Fruit fly (Drosophila melanogaster) whole organism, embryonic: ENCODE results near the gene CG14636.

Experiments
- Antp ChIP-seq: fragments of 200-800 bp; sonication (Bioruptor generic); optimal IDR thresholded peaks from 3 replicates; lab custom pipeline; 2016; ENCODE audit warnings: missing biosample characterization, missing genetic modification characterization
- Blimp-1 ChIP-seq: fragments of 200-800 bp; sonication (Bioruptor generic); optimal IDR thresholded peaks from 3 replicates; lab custom pipeline; 2018; ENCODE audit warnings: missing biosample characterization, missing genetic modification characterization, mild to moderate bottlenecking, moderate library complexity, missing genetic modification reagents
- CG10543 ChIP-seq: fragments of 200-800 bp; sonication (Bioruptor generic); optimal IDR thresholded peaks from 3 replicates; lab custom pipeline; 2017; ENCODE audit warnings: missing biosample characterization, mild to moderate bottlenecking, missing genetic modification characterization, moderate library complexity
- CG10565 ChIP-seq: fragments of 200-800 bp; sonication (Bioruptor generic); optimal IDR thresholded peaks from 3 replicates; lab custom pipeline; 2016; ENCODE audit warnings: missing biosample characterization, mild to moderate bottlenecking, missing genetic modification characterization
- CG11085 ChIP-seq: fragments of 200-800 bp; sonication (Bioruptor generic); IDR thresholded peaks from 2 replicates; pipeline ENCODE4 v1.3.6; 2022; ENCODE audit warnings: missing biosample characterization, missing genetic modification characterization
- CG11456 ChIP-seq: fragments of 200-800 bp; sonication (Bioruptor generic); IDR thresholded peaks from 3 replicates; pipeline ENCODE4 v1.3.6; 2022; ENCODE audit warnings: missing biosample characterization, missing genetic modification characterization
- CG11695 ChIP-seq: fragments of 200-800 bp; sonication (Bioruptor generic); IDR thresholded peaks from 3 replicates; pipeline ENCODE4 v1.3.6; 2022; ENCODE audit warnings: missing biosample characterization, missing genetic modification characterization
- CG12155 ChIP-seq: fragments of 200-800 bp; sonication (Bioruptor generic); optimal IDR thresholded peaks from 3 replicates; lab custom pipeline; 2016; ENCODE audit warnings: missing biosample characterization, missing genetic modification characterization
- CG12942 ChIP-seq: fragments of 200-800 bp; sonication (Bioruptor generic); optimal IDR thresholded peaks from 3 replicates; lab custom pipeline; 2016; ENCODE audit warnings: missing biosample characterization, missing genetic modification characterization
- CG14667 ChIP-seq: fragments of 200-800 bp; sonication (Bioruptor generic); IDR thresholded peaks from 2 replicates; pipeline ENCODE4 v1.3.6; 2022; ENCODE audit warnings: missing biosample characterization, missing genetic modification characterization
- CG17359 ChIP-seq: fragments of 200-800 bp; sonication (Bioruptor generic); optimal IDR thresholded peaks from 3 replicates; lab custom pipeline; 2018; ENCODE audit warnings: missing biosample characterization, mild to moderate bottlenecking, missing genetic modification characterization, moderate library complexity
- CG18599 ChIP-seq: fragments of 200-800 bp; sonication (Bioruptor generic); optimal IDR thresholded peaks from 3 replicates; lab custom pipeline; 2017; ENCODE audit warnings: missing biosample characterization, missing genetic modification characterization, mild to moderate bottlenecking, moderate library complexity, missing genetic modification reagents
- CG30403 ChIP-seq: fragments of 200-800 bp; sonication (Bioruptor generic); optimal IDR thresholded peaks from 3 replicates; lab custom pipeline; 2016; ENCODE audit warnings: missing biosample characterization, missing genetic modification characterization
- CG4282 ChIP-seq: fragments of 200-800 bp; sonication (Bioruptor generic); optimal IDR thresholded peaks from 2 replicates; lab custom pipeline; 2016; ENCODE audit warnings: missing biosample characterization, missing genetic modification characterization
- CG6791 ChIP-seq: fragments of 200-800 bp; sonication (Bioruptor generic); IDR thresholded peaks from 3 replicates; pipeline ENCODE4 v1.3.6; 2022; ENCODE audit warnings: missing biosample characterization, missing genetic modification characterization; ENCODE audit not compliant: partially characterized antibody
- CG9932 ChIP-seq: fragments of 200-800 bp; sonication (Bioruptor generic); IDR thresholded peaks from 2 replicates; pipeline ENCODE4 v1.3.6; 2022; ENCODE audit warnings: missing biosample characterization, missing genetic modification characterization
- CoRest ChIP-seq: fragments of 200-800 bp; sonication (Bioruptor generic); optimal IDR thresholded peaks from 3 replicates; lab custom pipeline; 2018; ENCODE audit warnings: missing biosample characterization, mild to moderate bottlenecking, missing genetic modification characterization, moderate library complexity
- Fer3 ChIP-seq: fragments of 200-800 bp; sonication (Bioruptor generic); optimal IDR thresholded peaks from 2 replicates; lab custom pipeline; 2018; ENCODE audit warnings: missing biosample characterization, mild to moderate bottlenecking, missing genetic modification characterization, moderate library complexity
- Gug ChIP-seq: fragments of 200-800 bp; sonication (Bioruptor generic); IDR thresholded peaks from 4 replicates; pipeline ENCODE4 v1.3.6; 2022; ENCODE audit warnings: missing biosample characterization, missing genetic modification characterization
- Hand ChIP-seq: fragments of 200-800 bp; sonication (Bioruptor generic); optimal IDR thresholded peaks from 2 replicates; lab custom pipeline; 2017; ENCODE audit warnings: mild to moderate bottlenecking, missing biosample characterization, missing genetic modification reagents, missing genetic modification characterization
- HmgZ ChIP-seq: fragments of 200-800 bp; sonication (Bioruptor generic); optimal IDR thresholded peaks from 2 replicates; lab custom pipeline; 2018; ENCODE audit warnings: missing biosample characterization, mild to moderate bottlenecking, missing genetic modification characterization
- Hsf ChIP-seq: fragments of 200-800 bp; sonication (Bioruptor generic); optimal IDR thresholded peaks from 3 replicates; lab custom pipeline; 2016; ENCODE audit warnings: missing biosample characterization, missing genetic modification characterization
- MBD-R2 ChIP-seq: fragments of 200-800 bp; sonication (Bioruptor generic); IDR thresholded peaks from 2 replicates; pipeline ENCODE4 v1.3.6; 2022; ENCODE audit warnings: missing biosample characterization, missing genetic modification characterization
- Max ChIP-seq: fragments of 200-800 bp; sonication (Bioruptor generic); optimal IDR thresholded peaks from 2 replicates; lab custom pipeline; 2016; ENCODE audit warnings: missing biosample characterization, mild to moderate bottlenecking, missing genetic modification characterization
- Mes4 ChIP-seq: fragments of 200-800 bp; sonication (Bioruptor generic); optimal IDR thresholded peaks from 2 replicates; lab custom pipeline; 2016; ENCODE audit warnings: missing biosample characterization, missing genetic modification characterization
- Pdp1 ChIP-seq, 2 experiments: fragments of 200-800 bp; sonication (Bioruptor generic); optimal IDR thresholded peaks; 3 replicates each; lab custom pipeline; 2016; ENCODE audit warnings: missing biosample characterization in 2 of 2, missing genetic modification characterization in 2 of 2, mild to moderate bottlenecking in 1 of 2, moderate library complexity in 1 of 2
- Rx ChIP-seq: fragments of 200-800 bp; sonication (Bioruptor generic); IDR thresholded peaks from 2 replicates; pipeline ENCODE4 v1.3.6; 2022; ENCODE audit warnings: missing biosample characterization, missing genetic modification characterization
- Sry-β ChIP-seq: fragments of 200-800 bp; sonication (Bioruptor generic); optimal IDR thresholded peaks from 2 replicates; lab custom pipeline; 2018; ENCODE audit warnings: missing biosample characterization, mild to moderate bottlenecking, missing genetic modification characterization, moderate library complexity
- TFAM ChIP-seq: fragments of 200-800 bp; sonication (Bioruptor generic); optimal IDR thresholded peaks from 2 replicates; lab custom pipeline; 2017; ENCODE audit warnings: missing biosample characterization, missing genetic modification characterization, inconsistent platforms
- Tbp ChIP-seq: fragments of >200 bp; optimal IDR thresholded peaks from 2 replicates; lab custom pipeline; 2018; ENCODE audit warnings: missing biosample characterization, missing genetic modification characterization
- YL-1 ChIP-seq: fragments of 200-800 bp; sonication (Bioruptor generic); optimal IDR thresholded peaks from 3 replicates; lab custom pipeline; 2017; ENCODE audit warnings: missing biosample characterization, mild to moderate bottlenecking, missing genetic modification characterization
- ab ChIP-seq: fragments of 200-800 bp; sonication (Bioruptor generic); optimal IDR thresholded peaks from 2 replicates; lab custom pipeline; 2016; ENCODE audit warnings: missing biosample characterization, missing genetic modification characterization
- ato ChIP-seq: fragments of 200-800 bp; sonication (Bioruptor generic); IDR thresholded peaks from 2 replicates; pipeline ENCODE4 v1.3.6; 2022; ENCODE audit warnings: missing biosample characterization, missing genetic modification characterization; ENCODE audit not compliant: partially characterized antibody
- cato ChIP-seq: fragments of 200-800 bp; sonication (Bioruptor generic); optimal IDR thresholded peaks from 2 replicates; lab custom pipeline; 2016; ENCODE audit warnings: missing biosample characterization, missing genetic modification characterization, borderline replicate concordance
- cg ChIP-seq: fragments of 200-800 bp; sonication (Bioruptor generic); optimal IDR thresholded peaks from 3 replicates; lab custom pipeline; 2019; ENCODE audit warnings: missing biosample characterization, mild to moderate bottlenecking, missing genetic modification characterization, moderate library complexity
- ci ChIP-seq: fragments of 200-800 bp; sonication (Bioruptor generic); IDR thresholded peaks from 3 replicates; pipeline ENCODE4 v1.3.6; 2022; ENCODE audit warnings: missing biosample characterization, missing genetic modification characterization
- corto ChIP-seq: fragments of 200-800 bp; sonication (Bioruptor generic); optimal IDR thresholded peaks from 2 replicates; lab custom pipeline; 2016; ENCODE audit warnings: missing biosample characterization, mild to moderate bottlenecking, missing genetic modification characterization, moderate library complexity
- dan ChIP-seq: fragments of 200-800 bp; sonication (Bioruptor generic); IDR thresholded peaks from 2 replicates; pipeline ENCODE4 v1.3.6; 2022; ENCODE audit warnings: missing biosample characterization, missing genetic modification characterization
- her ChIP-seq: fragments of 200-800 bp; sonication (Bioruptor generic); optimal IDR thresholded peaks from 2 replicates; lab custom pipeline; 2016; ENCODE audit warnings: missing biosample characterization, missing genetic modification characterization
- jumu ChIP-seq: fragments of 200-800 bp; sonication (Bioruptor generic); optimal IDR thresholded peaks from 3 replicates; lab custom pipeline; 2016; ENCODE audit warnings: missing biosample characterization, missing genetic modification characterization
- lab ChIP-seq: fragments of 200-800 bp; sonication (Bioruptor generic); optimal IDR thresholded peaks from 3 replicates; lab custom pipeline; 2017; ENCODE audit warnings: missing biosample characterization, missing genetic modification characterization, mild to moderate bottlenecking, moderate library complexity, missing genetic modification reagents
- lilli ChIP-seq: fragments of 200-800 bp; sonication (Bioruptor generic); optimal IDR thresholded peaks from 3 replicates; lab custom pipeline; 2016; ENCODE audit warnings: missing biosample characterization, missing genetic modification characterization
- mirr ChIP-seq: fragments of 200-800 bp; sonication (Bioruptor generic); optimal IDR thresholded peaks from 3 replicates; lab custom pipeline; 2018; ENCODE audit warnings: missing biosample characterization, mild to moderate bottlenecking, missing genetic modification characterization
- odd ChIP-seq: fragments of 200-800 bp; sonication (Bioruptor generic); optimal IDR thresholded peaks from 2 replicates; lab custom pipeline; 2017; ENCODE audit warnings: missing biosample characterization, mild to moderate bottlenecking, missing genetic modification characterization
- org-1 ChIP-seq: fragments of 200-800 bp; sonication (Bioruptor generic); optimal IDR thresholded peaks from 2 replicates; lab custom pipeline; 2017; ENCODE audit warnings: missing biosample characterization, missing genetic modification characterization
- sna ChIP-seq: fragments of 200-800 bp; sonication (Bioruptor generic); IDR thresholded peaks from 2 replicates; pipeline ENCODE4 v1.3.6; 2022; ENCODE audit warnings: missing biosample characterization, missing genetic modification characterization; ENCODE audit not compliant: partially characterized antibody
- sob ChIP-seq: fragments of 200-800 bp; sonication (Bioruptor generic); IDR thresholded peaks from 2 replicates; pipeline ENCODE4 v1.3.6; 2022; ENCODE audit warnings: missing biosample characterization, missing genetic modification characterization
- stc ChIP-seq: fragments of 200-800 bp; sonication (Bioruptor generic); IDR thresholded peaks from 2 replicates; pipeline ENCODE4 v1.3.6; 2022; ENCODE audit warnings: missing biosample characterization, missing genetic modification characterization
- tup ChIP-seq: fragments of 200-800 bp; sonication (Bioruptor generic); optimal IDR thresholded peaks from 2 replicates; lab custom pipeline; 2016; ENCODE audit warnings: missing biosample characterization, mild to moderate bottlenecking, missing genetic modification characterization, moderate library complexity
- usp ChIP-seq: fragments of >200 bp; optimal IDR thresholded peaks from 2 replicates; lab custom pipeline; 2017; ENCODE audit warnings: missing biosample characterization, missing genetic modification characterization
- zen2 ChIP-seq: fragments of 200-800 bp; sonication (Bioruptor generic); IDR thresholded peaks from 3 replicates; pipeline ENCODE4 v1.3.6; 2022; ENCODE audit warnings: missing biosample characterization, missing genetic modification characterization; ENCODE audit not compliant: partially characterized antibody

Gene CG14636

DNA sequence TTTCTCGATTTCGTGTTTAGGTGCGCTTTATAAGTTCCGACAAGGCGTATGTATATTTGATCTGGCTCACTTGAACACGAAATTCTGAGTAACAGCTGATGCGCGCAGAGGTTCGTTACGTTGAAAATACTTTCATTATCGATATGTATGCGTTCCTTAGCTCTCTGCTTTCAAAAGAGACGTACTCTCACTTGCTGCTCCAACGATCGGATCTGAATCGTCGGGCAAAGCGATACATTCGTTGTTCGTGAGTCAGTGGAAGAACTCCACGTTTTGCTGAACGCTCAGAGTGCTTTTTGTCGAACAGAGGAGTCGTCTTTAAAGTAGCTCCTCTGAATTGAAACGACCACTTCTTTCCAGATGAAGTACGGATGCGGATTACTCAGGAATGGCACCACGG is 18.1 kb downstream of the CG14636 start, which contains the start of gene beta-Man (continued):
- no peak for TF ChIP-seq CG18599
- no peak for TF ChIP-seq ci (GFP tag; lab: Robert Waterston, UW)
- TF ChIP-seq odd (GFP tag; lab: Kevin White, UChicago) = no peak
- TF ChIP-seq CG10543 (GFP tag; lab: Kevin White, UChicago) = no peak
- no peak for TF ChIP-seq ab
- TF ChIP-seq Fer3 (tag; lab: Kevin White, UChicago) = no peak
- TF ChIP-seq CG11456 (GFP tag; lab: Robert Waterston, UW) = no peak
- no peak for TF ChIP-seq org-1 (GFP tag; lab: Kevin White, UChicago)
- TF ChIP-seq sob = no peak
- no peak for TF ChIP-seq CG4282
- no peak for TF ChIP-seq CG30403 (GFP tag; lab: Kevin White, UChicago)
- no peak for TF ChIP-seq lilli (GFP tag; lab: Kevin White, UChicago)
- no peak for TF ChIP-seq corto
- no peak for TF ChIP-seq CG17359 (tag; lab: Kevin White, UChicago)
- no peak for TF ChIP-seq Mes4 (GFP tag; lab: Kevin White, UChicago)
- TF ChIP-seq usp (GFP tag; lab: Kevin White, UChicago) = no peak
- peak; percentile 50 for TF ChIP-seq HmgZ (tag; lab: Kevin White, UChicago)
- TF ChIP-seq Gug = no peak
- TF ChIP-seq YL-1 (GFP tag; lab: Kevin White, UChicago) = no peak
- TF ChIP-seq zen2 (GFP tag; lab: Robert Waterston, UW) = peak; percentile 50; the same call in 1 of the 3 replicates
- no peak for TF ChIP-seq CG9932 (GFP tag; lab: Robert Waterston, UW)
- TF ChIP-seq MBD-R2 (GFP tag; lab: Robert Waterston, UW) = peak; percentile 57; the same call in 1 of the 2 replicates
- TF ChIP-seq CG12155 (GFP tag; lab: Kevin White, UChicago) = no peak
- TF ChIP-seq Tbp = no peak
- TF ChIP-seq mirr (GFP tag; lab: Kevin White, UChicago) = no peak
- TF ChIP-seq Max = no peak
- TF ChIP-seq CG11085 (GFP tag; lab: Robert Waterston, UW) = no peak
- TF ChIP-seq CG14667 (GFP tag; lab: Robert Waterston, UW) = no peak
- TF ChIP-seq her = peak; percentile 98
- no peak for TF ChIP-seq cato (GFP tag; lab: Kevin White, UChicago)
- TF ChIP-seq CG10565 = no peak
- no peak for TF ChIP-seq jumu (GFP tag; lab: Kevin White, UChicago)
- TF ChIP-seq CG11695 (GFP tag; lab: Robert Waterston, UW) = no peak
- TF ChIP-seq Hsf (GFP tag; lab: Kevin White, UChicago) = no peak
- TF ChIP-seq sna = no peak
- no peak for TF ChIP-seq dan (GFP tag; lab: Robert Waterston, UW)
- TF ChIP-seq Rx = no peak
- TF ChIP-seq Hand = no peak
- no peak for TF ChIP-seq Antp (GFP tag; lab: Kevin White, UChicago)
- TF ChIP-seq tup = no peak
- no peak for TF ChIP-seq lab (GFP tag; lab: Kevin White, UChicago)
- no peak for TF ChIP-seq Sry-β (GFP tag; lab: Kevin White, UChicago)
- no peak for TF ChIP-seq cg (GFP tag; lab: Kevin White, UChicago)
- peak; percentile 61; the same call in 2 of the 3 replicates for TF ChIP-seq CG6791
- 0 out of 2 replicates have a peak, but pooled peaks have one; percentile 44 for TF ChIP-seq ato (GFP tag; lab: Robert Waterston, UW)
- peak; percentile 75 for TF ChIP-seq Blimp-1
- no peak for TF ChIP-seq stc (GFP tag; lab: Robert Waterston, UW)
- TF ChIP-seq CG12942 (GFP tag; lab: Kevin White, UChicago) = no peak
- TF ChIP-seq CoRest (tag; lab: Kevin White, UChicago) = no peak
- no peak for TF ChIP-seq TFAM (GFP tag; lab: Kevin White, UChicago)
- no peak for TF ChIP-seq Pdp1 (GFP tag; optimal IDR thresholded peaks at IDR 0.05; lab: Kevin White, UChicago)
